Fruit fly (Drosophila melanogaster): Measurements from ENCODE around the gene Cpr92A.

DNA sequence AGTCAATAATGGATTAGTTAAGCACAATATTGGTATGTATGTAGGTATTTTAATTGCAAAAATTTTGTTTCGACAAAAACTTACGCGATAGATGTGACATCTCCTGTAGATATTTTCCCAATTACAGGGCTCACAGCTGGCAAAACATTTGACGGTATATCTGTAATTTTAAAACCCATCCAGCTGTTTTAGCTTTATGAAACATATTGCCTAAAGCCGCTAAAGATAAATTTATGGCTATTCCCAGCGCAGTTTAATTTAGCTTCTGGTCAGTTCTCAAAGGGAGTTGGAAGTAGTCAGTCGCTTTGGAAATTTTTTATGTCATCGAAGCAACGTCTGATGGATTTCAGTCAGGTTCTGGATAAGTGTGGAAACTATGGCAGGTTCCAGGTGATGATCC, 1.6 kb upstream of the Cpr92A start, which contains the start of gene CG7333:
- no peak for TF ChIP-seq CG8478 (optimal IDR thresholded peaks at IDR 0.05)
- TF ChIP-seq CTCF (optimal IDR thresholded peaks at IDR 0.05) = no peak
